Worm (Caenorhabditis elegans): ENCODE results near the gene dhs-23.

dhs-23 gene

DNA sequence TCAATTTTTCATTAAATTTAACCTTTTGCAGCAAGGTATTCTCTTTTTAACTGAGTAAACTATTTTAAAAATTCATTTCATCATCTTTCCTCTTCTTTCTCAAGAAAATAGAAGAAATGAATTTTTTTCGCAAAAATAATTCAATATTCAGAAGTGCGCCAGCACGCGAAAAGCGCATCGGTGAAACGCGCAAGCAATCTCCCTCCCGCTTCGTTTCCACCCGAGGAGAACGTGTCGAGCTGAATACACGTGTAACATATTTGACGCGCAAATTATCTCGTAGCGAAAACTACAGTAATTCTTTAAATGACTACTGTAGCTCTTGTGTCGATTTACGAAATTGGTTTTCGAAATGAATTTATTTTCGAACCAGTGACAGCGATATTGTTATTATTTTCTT is 11.0 kb downstream of the dhs-23 start (continued):
- TF ChIP-seq die-1 (tag; optimal IDR thresholded peaks at IDR 0.05) (no peak), cebp-1 (GFP tag; IDR thresholded peaks at IDR 0.05) (no peak), cebp-1 (tag; optimal IDR thresholded peaks at IDR 0.05) (no peak), snpc-3.4 (tag; optimal IDR thresholded peaks at IDR 0.05) (no peak), C06A6.2 (GFP tag; conservative IDR thresholded peaks at IDR 0.05) (no peak), Y53F4B.3 (GFP tag; IDR thresholded peaks at IDR 0.05) (no peak), lsl-1 (GFP tag; optimal IDR thresholded peaks at IDR 0.05) (peak; percentile 62), ceh-58 (GFP tag; IDR thresholded peaks at IDR 0.05) (no peak), him-1 (tag; optimal IDR thresholded peaks at IDR 0.05) (no peak), T07F8.4 (tag; optimal IDR thresholded peaks at IDR 0.05) (no peak), tbx-9 (tag; optimal IDR thresholded peaks at IDR 0.05; ENCODE audit: borderline replicate concordance) (no peak), tlf-1 (GFP tag; optimal IDR thresholded peaks at IDR 0.05) (no peak), Y95B8A.8 (GFP tag; IDR thresholded peaks at IDR 0.05) (no peak), tbp1 (GFP tag; optimal IDR thresholded peaks at IDR 0.05) (no peak), hmg-1.2 (GFP tag; IDR thresholded peaks at IDR 0.05) (0 out of 2 replicates have a peak, but pooled peaks have one; percentile 12), lin-40 (tag; optimal IDR thresholded peaks at IDR 0.05) (no peak), snpc-4 (GFP tag; optimal IDR thresholded peaks at IDR 0.05) (no peak), snpc-4 (tag; optimal IDR thresholded peaks at IDR 0.05) (no peak), madf-6 (GFP tag; IDR thresholded peaks at IDR 0.05) (peak; percentile 11; the same call in 1 of the 2 replicates)

- TF ChIP-seq lsy-27 (tag; optimal IDR thresholded peaks at IDR 0.05; ENCODE audit: borderline replicate concordance, insufficient read depth) (no peak), lin-54 (GFP tag; optimal IDR thresholded peaks at IDR 0.05) (peak; percentile 10)
Measured at ce11 chrV:15394906-15395305, 13.9 kb downstream of the dhs-23 start, which contains the start of gene T06E6.1. Gene T06E6.1, minus strand, starts transcription at chrV:15394961.

ce11 chrV:15395347-15395746 is 14.3 kb downstream of the dhs-23 start, which contains the start of gene cyb-3:
Gene cyb-3, plus strand, starts transcription at chrV:15395696.
- TF ChIP-seq hmg-20 (GFP tag; IDR thresholded peaks at IDR 0.05) (no peak), lin-35 (GFP tag; optimal IDR thresholded peaks at IDR 0.05) (peak in 1 of 3 experiments; percentile 69), sptf-2 (GFP tag; optimal IDR thresholded peaks at IDR 0.05) (no peak), pbrm-1 (GFP tag; IDR thresholded peaks at IDR 0.05) (peak; percentile 28; the same call in 1 of the 2 replicates), ztf-3 (GFP tag; optimal IDR thresholded peaks at IDR 0.05) (no peak), athp-1 (tag; optimal IDR thresholded peaks at IDR 0.05) (peak; percentile 7), ceh-91 (GFP tag; IDR thresholded peaks at IDR 0.05) (peak; percentile 91), nhr-27 (tag; optimal IDR thresholded peaks at IDR 0.05) (no peak), ztf-6 (GFP tag; IDR thresholded peaks at IDR 0.05) (no peak), F10E7.11 (tag; optimal IDR thresholded peaks at IDR 0.05) (no peak), ZK185.1 (tag; optimal IDR thresholded peaks at IDR 0.05; ENCODE audit: poor library complexity, severe bottlenecking) (no peak), aptf-2 (GFP tag; conservative IDR thresholded peaks at IDR 0.05) (no peak), F33H1.4 (GFP tag; IDR thresholded peaks at IDR 0.05) (peak; percentile 71), F23B12.7 (tag; optimal IDR thresholded peaks at IDR 0.05; ENCODE audit: insufficient read depth) (no peak), attf-6 (GFP tag; IDR thresholded peaks at IDR 0.05) (no peak), xnd-1 (tag; optimal IDR thresholded peaks at IDR 0.05) (peak; percentile 82), ama-1 (optimal IDR thresholded peaks at IDR 0.05) (no peak), ama-1 (GFP tag; optimal IDR thresholded peaks at IDR 0.05) (no peak), Y67H2A.10 (GFP tag; conservative IDR thresholded peaks at IDR 0.05) (no peak), rcor-1 (GFP tag; IDR thresholded peaks at IDR 0.05) (peak; percentile 59; the same call in 1 of the 2 replicates), ztf-28 (GFP tag; IDR thresholded peaks at IDR 0.05) (no peak), lsl-1 (GFP tag; optimal IDR thresholded peaks at IDR 0.05) (peak; percentile 82), F57A8.1 (GFP tag; optimal IDR thresholded peaks at IDR 0.05) (no peak), lin-26 (GFP tag; IDR thresholded peaks at IDR 0.05) (no peak), atf-7 (tag; optimal IDR thresholded peaks at IDR 0.05) (no peak), lsy-27 (tag; optimal IDR thresholded peaks at IDR 0.05; ENCODE audit: borderline replicate concordance, insufficient read depth) (no peak), hsf-1 (GFP tag; IDR thresholded peaks at IDR 0.05) (peak; percentile 86), B0035.1 (tag; optimal IDR thresholded peaks at IDR 0.05) (no peak)
